Worm (Caenorhabditis elegans): ENCODE data around the gene Y38E10A.24.

Gene Y38E10A.24

DNA sequence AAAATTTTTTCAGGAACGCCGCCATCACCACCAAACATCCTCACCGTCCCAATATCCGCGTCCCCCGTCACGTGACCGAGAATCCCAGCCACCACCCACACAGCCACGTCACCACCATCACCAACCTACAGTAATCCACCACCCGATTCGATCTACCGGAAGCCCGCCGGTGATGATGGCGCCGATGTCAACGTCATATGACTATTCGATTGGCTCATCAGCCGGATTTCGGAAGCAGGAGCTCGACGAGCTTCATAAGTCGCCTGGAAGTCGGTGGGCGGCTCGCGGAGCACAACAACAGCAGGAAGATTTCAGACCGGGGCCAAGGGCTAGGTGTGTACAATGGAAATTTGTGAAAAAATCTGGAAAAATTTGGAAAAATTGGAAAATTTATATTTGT lies 17.3 kb downstream of the Y38E10A.24 start:
- TF ChIP-seq tra-4 (tag; optimal IDR thresholded peaks at IDR 0.05) (no peak), ceh-36 (tag; optimal IDR thresholded peaks at IDR 0.05) (peak; percentile 20), ama-1 (optimal IDR thresholded peaks at IDR 0.05) (no peak), F13C5.2 (tag; optimal IDR thresholded peaks at IDR 0.05) (no peak)

DNA sequence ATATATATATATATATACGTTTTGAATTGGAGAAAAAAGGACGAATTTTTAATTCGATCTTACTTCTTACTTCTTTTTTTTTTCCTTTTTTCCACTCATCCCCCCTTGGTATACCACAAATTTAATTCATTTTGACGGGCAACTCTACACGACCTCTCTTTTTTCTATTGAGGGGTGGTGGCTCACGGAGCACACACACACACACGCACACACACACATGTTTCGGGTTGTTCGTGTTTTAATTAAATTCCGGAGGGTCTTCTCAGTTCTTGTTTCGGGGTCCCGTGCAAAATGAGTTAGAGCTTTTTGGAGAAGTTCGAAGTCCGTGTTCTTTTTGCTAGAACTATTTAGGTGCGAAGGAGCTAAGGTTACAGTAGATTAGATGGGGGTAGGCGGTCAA lies 32.7 kb downstream of the Y38E10A.24 start:
- TF ChIP-seq pes-1 (GFP tag; IDR thresholded peaks at IDR 0.05) = no peak
- no peak for TF ChIP-seq ama-1 (optimal IDR thresholded peaks at IDR 0.05)
- no peak for TF ChIP-seq hmbx-1 (tag; optimal IDR thresholded peaks at IDR 0.05)

DNA sequence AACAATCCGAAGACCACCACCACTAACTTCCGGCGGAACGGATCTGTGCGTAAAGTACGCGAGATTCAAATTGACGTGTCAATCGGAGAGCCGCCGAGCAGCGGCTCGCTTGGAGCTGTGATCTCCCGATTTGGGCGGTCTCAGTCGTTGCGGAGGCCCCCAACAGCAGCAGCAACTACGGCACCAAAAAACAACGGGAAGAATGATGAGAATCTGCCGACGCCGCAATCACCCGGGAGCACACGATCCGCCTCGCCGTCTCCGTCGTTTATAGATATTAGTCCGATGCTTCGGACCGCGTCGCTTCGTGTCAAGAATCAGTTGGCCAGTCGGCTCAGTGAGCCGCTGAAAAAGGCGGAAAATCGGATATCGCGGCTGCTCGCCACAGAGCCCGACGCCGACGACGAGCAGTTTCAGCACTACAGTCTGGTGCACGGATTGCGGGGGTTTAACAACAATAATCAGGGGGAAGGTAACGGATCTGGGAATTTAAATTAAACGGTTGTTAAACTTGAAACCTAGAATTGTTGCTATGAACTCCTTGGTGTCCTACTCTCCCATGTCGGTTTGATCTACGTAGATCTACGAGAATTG lies 37.0 kb downstream of the Y38E10A.24 start:
- TF ChIP-seq flt-1 (GFP tag; IDR thresholded peaks at IDR 0.05) (no peak), ama-1 (optimal IDR thresholded peaks at IDR 0.05) (no peak), hnd-1 (tag; optimal IDR thresholded peaks at IDR 0.05) (no peak), F13C5.2 (tag; optimal IDR thresholded peaks at IDR 0.05) (no peak), hmg-4 (GFP tag; optimal IDR thresholded peaks at IDR 0.05) (no peak)

DNA sequence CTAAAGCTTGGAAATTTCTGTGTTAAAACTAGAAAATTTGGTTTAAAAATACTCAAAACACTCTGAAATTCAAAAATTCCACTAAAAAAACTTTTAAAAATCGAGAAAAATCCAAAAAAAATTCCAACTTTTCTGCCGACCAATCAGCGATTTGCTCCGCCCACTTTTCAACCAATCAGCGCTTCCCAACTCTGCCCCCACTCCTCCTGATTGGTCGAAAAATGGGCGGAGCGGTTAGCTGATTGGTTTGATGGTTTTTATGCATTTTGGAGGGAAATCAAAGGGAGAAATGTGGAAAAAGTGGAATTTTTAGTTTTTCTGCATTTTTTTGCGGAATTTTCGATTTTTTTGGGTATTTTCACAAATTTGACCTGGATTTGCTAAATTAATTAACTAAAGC lies 43.2 kb downstream of the Y38E10A.24 start:
- no peak for TF ChIP-seq tbx-11 (GFP tag; IDR thresholded peaks at IDR 0.05)
- TF ChIP-seq scrt-1 (GFP tag; IDR thresholded peaks at IDR 0.05) = no peak
- TF ChIP-seq hmbx-1 (tag; optimal IDR thresholded peaks at IDR 0.05) = no peak
- TF ChIP-seq hmg-4 (GFP tag; optimal IDR thresholded peaks at IDR 0.05) = no peak
- TF ChIP-seq hnd-1 (tag; optimal IDR thresholded peaks at IDR 0.05) = no peak
- no peak for TF ChIP-seq F13C5.2 (tag; optimal IDR thresholded peaks at IDR 0.05)
- TF ChIP-seq ets-7 (tag; optimal IDR thresholded peaks at IDR 0.05) = no peak
- no peak for TF ChIP-seq ceh-36 (tag; optimal IDR thresholded peaks at IDR 0.05)
- no peak for TF ChIP-seq tra-4 (tag; optimal IDR thresholded peaks at IDR 0.05)
- no peak for TF ChIP-seq B0310.2 (tag; optimal IDR thresholded peaks at IDR 0.05)
- no peak for TF ChIP-seq sea-1 (GFP tag; conservative IDR thresholded peaks at IDR 0.05)
- no peak for TF ChIP-seq ama-1 (optimal IDR thresholded peaks at IDR 0.05)
- no peak for TF ChIP-seq tbx-37 (GFP tag; conservative IDR thresholded peaks at IDR 0.05)
- TF ChIP-seq ceh-13 (GFP tag; optimal IDR thresholded peaks at IDR 0.05) = no peak
- TF ChIP-seq aly-1 (tag; optimal IDR thresholded peaks at IDR 0.05) = no peak

DNA sequence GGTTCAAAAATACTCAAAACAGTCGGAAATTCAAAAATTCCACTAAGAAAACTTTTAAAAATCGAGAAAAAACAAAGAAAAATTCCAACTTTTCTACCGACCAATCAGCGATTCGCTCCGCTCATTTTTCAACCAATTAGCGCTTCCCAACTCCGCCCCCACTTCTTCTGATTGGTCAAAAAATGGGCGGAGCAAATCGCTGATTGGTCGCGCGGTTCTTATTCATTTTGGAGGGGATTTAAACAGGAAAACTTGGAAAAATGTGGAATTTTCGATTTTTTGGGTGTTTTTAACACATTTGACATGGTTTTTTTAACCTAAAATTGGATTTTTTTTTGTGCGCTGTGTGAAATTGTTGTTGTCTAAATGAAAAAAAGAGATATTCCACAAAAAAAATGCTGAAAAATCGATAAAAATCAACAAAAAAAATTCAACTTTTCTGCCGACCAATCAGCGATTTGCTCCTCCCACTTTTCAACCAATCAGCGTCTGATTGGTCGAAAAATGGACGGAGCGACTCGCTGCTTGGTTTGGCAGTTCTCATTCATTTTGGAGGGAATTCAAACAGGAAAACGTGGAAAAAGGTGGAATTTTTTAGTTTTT lies 44.0 kb downstream of the Y38E10A.24 start:
- TF ChIP-seq sea-1 (GFP tag; conservative IDR thresholded peaks at IDR 0.05) (no peak), aly-1 (tag; optimal IDR thresholded peaks at IDR 0.05) (no peak), hmbx-1 (tag; optimal IDR thresholded peaks at IDR 0.05) (no peak), B0310.2 (tag; optimal IDR thresholded peaks at IDR 0.05) (no peak), F13C5.2 (tag; optimal IDR thresholded peaks at IDR 0.05) (no peak), ets-7 (tag; optimal IDR thresholded peaks at IDR 0.05) (no peak), tbx-11 (GFP tag; IDR thresholded peaks at IDR 0.05) (no peak), flt-1 (GFP tag; IDR thresholded peaks at IDR 0.05) (no peak), ceh-36 (tag; optimal IDR thresholded peaks at IDR 0.05) (no peak), scrt-1 (GFP tag; IDR thresholded peaks at IDR 0.05) (no peak), ama-1 (optimal IDR thresholded peaks at IDR 0.05) (no peak), tra-4 (tag; optimal IDR thresholded peaks at IDR 0.05) (no peak), hnd-1 (tag; optimal IDR thresholded peaks at IDR 0.05) (no peak), tbx-37 (GFP tag; conservative IDR thresholded peaks at IDR 0.05) (no peak), pes-1 (GFP tag; IDR thresholded peaks at IDR 0.05) (no peak), hmg-4 (GFP tag; optimal IDR thresholded peaks at IDR 0.05) (no peak), ceh-13 (GFP tag; optimal IDR thresholded peaks at IDR 0.05) (no peak)

DNA sequence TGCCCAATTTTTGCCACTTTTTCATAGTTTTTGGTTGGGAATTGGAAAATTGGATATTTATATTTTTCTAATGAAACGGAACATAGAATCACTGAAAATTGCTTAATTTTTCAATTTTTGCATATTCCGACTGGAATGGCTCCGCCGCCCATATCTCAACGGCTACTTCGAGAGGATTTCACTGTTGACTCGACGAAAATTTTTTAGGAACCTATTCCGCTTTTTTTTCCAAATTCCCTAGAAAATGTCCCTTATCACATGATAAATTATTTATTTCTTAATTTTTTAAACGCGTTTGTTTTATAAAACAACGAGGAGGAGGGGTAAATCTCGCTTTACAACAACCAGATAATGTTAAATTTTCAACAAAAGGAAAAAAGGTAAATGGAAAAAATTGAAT lies 47.9 kb downstream of the Y38E10A.24 start:
- TF ChIP-seq ama-1 (optimal IDR thresholded peaks at IDR 0.05) = no peak
- no peak for TF ChIP-seq ets-7 (tag; optimal IDR thresholded peaks at IDR 0.05)
- no peak for TF ChIP-seq scrt-1 (GFP tag; IDR thresholded peaks at IDR 0.05)
- no peak for TF ChIP-seq tra-4 (tag; optimal IDR thresholded peaks at IDR 0.05)
- TF ChIP-seq F13C5.2 (tag; optimal IDR thresholded peaks at IDR 0.05) = no peak
- TF ChIP-seq pes-1 (GFP tag; IDR thresholded peaks at IDR 0.05) = no peak
- no peak for TF ChIP-seq ceh-13 (GFP tag; optimal IDR thresholded peaks at IDR 0.05)
- no peak for TF ChIP-seq hmg-4 (GFP tag; optimal IDR thresholded peaks at IDR 0.05)
- no peak for TF ChIP-seq aly-1 (tag; optimal IDR thresholded peaks at IDR 0.05)
- TF ChIP-seq flt-1 (GFP tag; IDR thresholded peaks at IDR 0.05) = no peak
- no peak for TF ChIP-seq tbx-37 (GFP tag; conservative IDR thresholded peaks at IDR 0.05)
- TF ChIP-seq hnd-1 (tag; optimal IDR thresholded peaks at IDR 0.05) = no peak
- no peak for TF ChIP-seq tbx-11 (GFP tag; IDR thresholded peaks at IDR 0.05)
- TF ChIP-seq sea-1 (GFP tag; conservative IDR thresholded peaks at IDR 0.05) = no peak
- no peak for TF ChIP-seq ceh-36 (tag; optimal IDR thresholded peaks at IDR 0.05)
- no peak for TF ChIP-seq hmbx-1 (tag; optimal IDR thresholded peaks at IDR 0.05)
- no peak for TF ChIP-seq B0310.2 (tag; optimal IDR thresholded peaks at IDR 0.05)

DNA sequence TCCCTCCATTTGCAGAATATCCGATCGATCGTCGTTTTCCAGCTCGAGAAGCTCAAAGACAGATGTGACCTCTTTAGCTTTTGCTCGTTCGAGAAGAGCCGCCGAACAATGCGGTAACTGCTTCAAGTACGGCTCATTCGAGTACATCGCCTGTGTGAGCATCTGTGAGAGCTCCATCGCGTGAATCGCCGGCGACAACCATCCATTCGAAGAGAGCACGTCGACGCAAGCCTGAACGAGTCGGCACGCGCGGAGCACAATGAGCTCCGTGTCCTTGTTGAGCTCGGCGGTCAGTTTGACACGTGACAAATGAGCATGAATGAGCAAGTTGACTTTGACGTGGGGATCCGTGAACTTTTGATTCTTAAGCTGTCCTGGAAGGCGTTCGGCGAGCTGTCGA lies 49.0 kb downstream of the Y38E10A.24 start:
- TF ChIP-seq F13C5.2 (tag; optimal IDR thresholded peaks at IDR 0.05) = no peak
- no peak for TF ChIP-seq scrt-1 (GFP tag; IDR thresholded peaks at IDR 0.05)
- TF ChIP-seq tra-4 (tag; optimal IDR thresholded peaks at IDR 0.05) = no peak
- peak; percentile 1 for TF ChIP-seq aly-1 (tag; optimal IDR thresholded peaks at IDR 0.05)
- TF ChIP-seq hmbx-1 (tag; optimal IDR thresholded peaks at IDR 0.05) = no peak
- no peak for TF ChIP-seq ceh-13 (GFP tag; optimal IDR thresholded peaks at IDR 0.05)

DNA sequence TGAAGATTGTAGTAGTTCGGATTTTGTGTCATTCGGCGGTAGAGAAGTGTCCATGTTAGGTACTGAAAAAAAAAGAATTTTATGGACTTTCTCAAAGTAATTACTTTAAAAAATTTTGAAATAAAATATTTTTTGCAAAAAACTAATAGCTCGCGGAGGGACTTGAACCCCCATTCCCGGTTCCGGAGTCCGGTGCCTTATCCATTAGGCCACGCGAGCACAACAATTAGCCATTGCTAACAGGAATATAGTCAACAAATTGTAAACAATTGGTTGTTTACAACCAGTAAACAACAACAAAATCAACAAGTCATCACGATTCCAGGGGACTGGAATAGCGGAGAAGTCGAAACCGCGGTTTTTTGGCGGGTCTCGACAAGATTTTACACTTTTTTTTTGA lies 49.8 kb downstream of the Y38E10A.24 start:
- no peak for TF ChIP-seq ceh-13 (GFP tag; optimal IDR thresholded peaks at IDR 0.05)
- TF ChIP-seq ets-7 (tag; optimal IDR thresholded peaks at IDR 0.05) = no peak
- TF ChIP-seq hnd-1 (tag; optimal IDR thresholded peaks at IDR 0.05) = no peak
- TF ChIP-seq B0310.2 (tag; optimal IDR thresholded peaks at IDR 0.05) = no peak
- TF ChIP-seq pes-1 (GFP tag; IDR thresholded peaks at IDR 0.05) = no peak
- TF ChIP-seq tbx-37 (GFP tag; conservative IDR thresholded peaks at IDR 0.05) = no peak
- no peak for TF ChIP-seq flt-1 (GFP tag; IDR thresholded peaks at IDR 0.05)
- TF ChIP-seq hmbx-1 (tag; optimal IDR thresholded peaks at IDR 0.05) = no peak
- no peak for TF ChIP-seq scrt-1 (GFP tag; IDR thresholded peaks at IDR 0.05)
- no peak for TF ChIP-seq tbx-11 (GFP tag; IDR thresholded peaks at IDR 0.05)
- no peak for TF ChIP-seq ama-1 (optimal IDR thresholded peaks at IDR 0.05)
- TF ChIP-seq aly-1 (tag; optimal IDR thresholded peaks at IDR 0.05) = no peak
- TF ChIP-seq tra-4 (tag; optimal IDR thresholded peaks at IDR 0.05) = no peak
- no peak for TF ChIP-seq ceh-36 (tag; optimal IDR thresholded peaks at IDR 0.05)
- TF ChIP-seq hmg-4 (GFP tag; optimal IDR thresholded peaks at IDR 0.05) = no peak
- TF ChIP-seq sea-1 (GFP tag; conservative IDR thresholded peaks at IDR 0.05) = no peak
- TF ChIP-seq F13C5.2 (tag; optimal IDR thresholded peaks at IDR 0.05) = no peak
